Worm (Caenorhabditis elegans) whole organism, late embryonic: ENCODE results near the gene CD4.11.

Experiments used
- C08G9.2 ChIP-seq: sonication (generic microtip); optimal IDR thresholded peaks from 2 replicates; lab custom pipeline; 2016; ENCODE audit warnings: mild to moderate bottlenecking, missing genetic modification characterization, moderate library complexity, missing compliant biosample characterization
- F13H6.1 ChIP-seq: sonication (generic microtip); optimal IDR thresholded peaks from 2 replicates; lab custom pipeline; 2016; ENCODE audit warnings: missing genetic modification characterization, missing compliant biosample characterization
- K02D7.2 ChIP-seq: sonication (generic microtip); optimal IDR thresholded peaks from 2 replicates; lab custom pipeline; 2017; ENCODE audit warnings: mild to moderate bottlenecking, missing genetic modification characterization, missing compliant biosample characterization
- K09A11.1 ChIP-seq: sonication (generic microtip); optimal IDR thresholded peaks from 2 replicates; lab custom pipeline; 2017; ENCODE audit warnings: antibody characterized with exemption, mild to moderate bottlenecking, missing genetic modification characterization, missing compliant biosample characterization; ENCODE audit not compliant: insufficient read depth
- Y22D7AL.16 ChIP-seq: sonication (generic microtip); optimal IDR thresholded peaks from 2 replicates; lab custom pipeline; 2016; ENCODE audit warnings: missing genetic modification characterization, missing compliant biosample characterization
- ahr-1 ChIP-seq: sonication (generic microtip); optimal IDR thresholded peaks from 2 replicates; lab custom pipeline; 2016; ENCODE audit warnings: missing genetic modification characterization, missing compliant biosample characterization
- ceh-14 ChIP-seq: sonication (generic microtip); optimal IDR thresholded peaks from 2 replicates; lab custom pipeline; 2016; ENCODE audit warnings: missing genotype, missing genetic modification characterization, missing compliant biosample characterization
- ceh-19 ChIP-seq: fragments of 200-800 bp; sonication (Bioruptor generic); optimal IDR thresholded peaks from 2 replicates; lab custom pipeline; 2018; ENCODE audit warnings: mild to moderate bottlenecking, missing genetic modification characterization, missing compliant biosample characterization
- ceh-22 ChIP-seq: sonication (generic microtip); optimal IDR thresholded peaks from 2 replicates; lab custom pipeline; 2017; ENCODE audit warnings: missing biosample characterization, missing genetic modification characterization
- ceh-24 ChIP-seq: sonication (generic microtip); optimal IDR thresholded peaks from 2 replicates; lab custom pipeline; 2016; ENCODE audit warnings: mild to moderate bottlenecking, missing genetic modification characterization, missing compliant biosample characterization
- ceh-34 ChIP-seq: sonication (generic microtip); optimal IDR thresholded peaks from 2 replicates; lab custom pipeline; 2016; ENCODE audit warnings: mild to moderate bottlenecking, missing genetic modification characterization, missing compliant biosample characterization
- ceh-48 ChIP-seq: sonication (generic microtip); optimal IDR thresholded peaks from 2 replicates; lab custom pipeline; 2016; ENCODE audit warnings: missing genetic modification characterization, inconsistent platforms, missing compliant biosample characterization
- ceh-6 ChIP-seq: fragments of 200-800 bp; sonication (Bioruptor generic); optimal IDR thresholded peaks from 2 replicates; lab custom pipeline; 2018; ENCODE audit warnings: mild to moderate bottlenecking, missing genetic modification characterization, missing compliant biosample characterization
- dve-1 ChIP-seq: sonication (generic microtip); optimal IDR thresholded peaks from 2 replicates; lab custom pipeline; 2017; ENCODE audit warnings: antibody characterized with exemption, mild to moderate bottlenecking, missing genetic modification characterization, missing compliant biosample characterization
- elt-2 ChIP-seq: sonication (generic microtip); optimal IDR thresholded peaks from 2 replicates; lab custom pipeline; 2016; ENCODE audit warnings: missing genetic modification reagents, missing genetic modification characterization, missing compliant biosample characterization
- eyg-1 ChIP-seq: sonication (generic microtip); optimal IDR thresholded peaks from 2 replicates; lab custom pipeline; 2016; ENCODE audit warnings: missing genotype, missing genetic modification characterization, missing compliant biosample characterization
- fkh-10 ChIP-seq: fragments of 150-350 bp; optimal IDR thresholded peaks from 2 replicates; lab custom pipeline; 2014; ENCODE audit warnings: missing biosample characterization, missing genetic modification reagents, missing genetic modification characterization
- gmeb-2 ChIP-seq: sonication (generic microtip); optimal IDR thresholded peaks from 2 replicates; lab custom pipeline; 2016; ENCODE audit warnings: missing genetic modification characterization, inconsistent platforms, missing compliant biosample characterization
- hlh-13 ChIP-seq: fragments of 200-800 bp; sonication (Bioruptor generic); optimal IDR thresholded peaks from 2 replicates; lab custom pipeline; 2018; ENCODE audit warnings: mild to moderate bottlenecking, missing genetic modification characterization, missing compliant biosample characterization
- hlh-15 ChIP-seq: sonication (generic microtip); optimal IDR thresholded peaks from 2 replicates; lab custom pipeline; 2016; ENCODE audit warnings: missing genetic modification characterization, missing compliant biosample characterization
- hlh-30 ChIP-seq: sonication (generic microtip); optimal IDR thresholded peaks from 2 replicates; lab custom pipeline; 2017; ENCODE audit warnings: antibody characterized with exemption, missing genetic modification characterization, missing compliant biosample characterization; ENCODE audit not compliant: insufficient read depth
- hlh-6 ChIP-seq: sonication (generic microtip); optimal IDR thresholded peaks from 2 replicates; lab custom pipeline; 2016; ENCODE audit warnings: missing genotype, missing genetic modification characterization, missing compliant biosample characterization
- nfya-1 ChIP-seq: sonication (generic microtip); optimal IDR thresholded peaks from 2 replicates; lab custom pipeline; 2017; ENCODE audit warnings: missing genetic modification characterization, mild to moderate bottlenecking, missing compliant biosample characterization, antibody characterized with exemption, moderate library complexity
- npax-4 ChIP-seq: sonication (generic microtip); optimal IDR thresholded peaks from 2 replicates; lab custom pipeline; 2016; ENCODE audit warnings: missing genetic modification characterization, missing compliant biosample characterization
- pag-3 ChIP-seq: sonication (generic microtip); optimal IDR thresholded peaks from 2 replicates; lab custom pipeline; 2016; ENCODE audit warnings: missing compliant biosample characterization, missing genetic modification characterization, borderline replicate concordance
- pax-1 ChIP-seq: fragments of 150-350 bp; optimal IDR thresholded peaks from 2 replicates; lab custom pipeline; 2014; ENCODE audit warnings: missing biosample characterization, missing genetic modification characterization
- pha-4 ChIP-seq: fragments of 150-350 bp; optimal IDR thresholded peaks from 2 replicates; lab custom pipeline; 2018; ENCODE audit warnings: missing biosample characterization, missing genetic modification reagents, missing genetic modification characterization
- pqm-1 ChIP-seq: sonication (generic microtip); optimal IDR thresholded peaks from 2 replicates; lab custom pipeline; 2016; ENCODE audit warnings: missing genetic modification characterization, missing compliant biosample characterization
- pros-1 ChIP-seq: fragments of 150-350 bp; optimal IDR thresholded peaks from 2 replicates; lab custom pipeline; 2014; ENCODE audit warnings: missing biosample characterization, missing genetic modification reagents, missing genetic modification characterization
- rnt-1 ChIP-seq: sonication (generic microtip); optimal IDR thresholded peaks from 2 replicates; lab custom pipeline; 2016; ENCODE audit warnings: missing genetic modification characterization, missing compliant biosample characterization
- sdc-2 ChIP-seq: sonication (generic microtip); optimal IDR thresholded peaks from 2 replicates; lab custom pipeline; 2016; ENCODE audit warnings: missing genotype, missing genetic modification characterization, missing compliant biosample characterization
- sox-4 ChIP-seq: sonication (generic microtip); optimal IDR thresholded peaks from 2 replicates; lab custom pipeline; 2017; ENCODE audit warnings: mild to moderate bottlenecking, missing genetic modification characterization, inconsistent platforms, missing compliant biosample characterization
- syd-9 ChIP-seq: sonication (generic microtip); optimal IDR thresholded peaks from 2 replicates; lab custom pipeline; 2016; ENCODE audit warnings: mild to moderate bottlenecking, missing genetic modification characterization, moderate library complexity, missing compliant biosample characterization
- ttx-3 ChIP-seq: sonication (generic microtip); optimal IDR thresholded peaks from 2 replicates; lab custom pipeline; 2016; ENCODE audit warnings: missing genetic modification reagents, missing genetic modification characterization, missing compliant biosample characterization
- unc-3 ChIP-seq, 2 experiments: fragments of 200-800 bp in 1 of 2; sonication (Bioruptor generic) in 1 of 2; sonication (generic microtip) in 1 of 2; conservative IDR thresholded peaks in 1 of 2; optimal IDR thresholded peaks in 1 of 2; 2 replicates each; pipeline versions ENCODE4 v1.3.6 to Lab custom; 2016 to 2022; ENCODE audit warnings: missing compliant biosample characterization in 2 of 2, missing genetic modification characterization in 2 of 2, missing genetic modification reagents in 1 of 2
- unc-42 ChIP-seq: sonication (generic microtip); optimal IDR thresholded peaks from 2 replicates; lab custom pipeline; 2016; ENCODE audit warnings: missing genotype, missing genetic modification characterization, missing compliant biosample characterization
- unc-55 ChIP-seq: sonication (generic microtip); optimal IDR thresholded peaks from 2 replicates; lab custom pipeline; 2017; ENCODE audit warnings: missing biosample characterization, missing genetic modification reagents, missing genetic modification characterization
- zip-5 ChIP-seq: sonication (generic microtip); optimal IDR thresholded peaks from 2 replicates; lab custom pipeline; 2016; ENCODE audit warnings: missing genetic modification characterization, missing compliant biosample characterization

The CD4.11 gene

DNA sequence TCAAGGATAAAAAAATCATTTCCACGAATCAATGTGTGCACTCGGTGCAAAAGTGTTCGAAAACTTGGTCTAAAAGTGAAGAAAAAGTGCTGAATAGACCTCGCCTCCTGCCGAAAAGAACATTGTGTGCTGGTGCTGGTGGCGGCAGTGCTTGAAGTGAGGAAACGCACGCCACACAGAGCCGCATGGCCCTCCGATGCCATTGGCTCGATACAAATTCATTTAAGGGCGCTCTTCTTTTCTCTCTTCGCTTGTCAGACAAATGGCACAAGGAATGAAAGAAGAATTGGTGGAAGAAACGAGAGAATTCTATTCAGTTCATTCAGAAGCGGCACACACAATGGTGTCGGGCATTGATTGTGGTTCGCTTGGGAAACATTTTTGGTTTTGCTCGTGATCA lies 2.6 kb upstream of the CD4.11 start:
- TF ChIP-seq nfya-1 (peak; percentile 35), unc-42 (tag; lab: Kevin White, UChicago) (peak; percentile 82), rnt-1 (tag; lab: Kevin White, UChicago) (no peak)

DNA sequence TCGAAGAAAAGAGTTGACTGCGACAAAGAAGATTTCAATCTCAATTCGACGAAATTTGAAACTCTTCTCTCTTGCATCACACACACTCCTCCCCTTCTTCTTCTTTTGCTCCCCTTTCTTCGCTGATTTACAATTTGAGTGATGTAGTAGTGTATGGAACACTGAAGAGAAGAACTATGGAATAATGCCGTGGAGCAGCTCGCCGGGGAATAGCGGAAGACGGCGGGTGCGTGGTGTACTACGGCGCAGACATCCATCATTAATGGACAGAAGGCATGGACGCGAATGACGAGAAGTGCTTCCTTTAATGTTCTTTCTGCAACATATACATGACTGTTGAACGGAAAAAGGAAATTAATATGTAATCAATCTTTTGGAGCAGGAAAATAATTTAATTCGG lies 2.1 kb upstream of the CD4.11 start:
- TF ChIP-seq ceh-6 = no peak
- no peak for TF ChIP-seq fkh-10 (GFP tag; lab: Kevin White, UChicago)
- no peak for TF ChIP-seq rnt-1 (tag; lab: Kevin White, UChicago)
- TF ChIP-seq ceh-19 = no peak
- peak; percentile 46 for TF ChIP-seq unc-55 (GFP tag; lab: Kevin White, UChicago)

DNA sequence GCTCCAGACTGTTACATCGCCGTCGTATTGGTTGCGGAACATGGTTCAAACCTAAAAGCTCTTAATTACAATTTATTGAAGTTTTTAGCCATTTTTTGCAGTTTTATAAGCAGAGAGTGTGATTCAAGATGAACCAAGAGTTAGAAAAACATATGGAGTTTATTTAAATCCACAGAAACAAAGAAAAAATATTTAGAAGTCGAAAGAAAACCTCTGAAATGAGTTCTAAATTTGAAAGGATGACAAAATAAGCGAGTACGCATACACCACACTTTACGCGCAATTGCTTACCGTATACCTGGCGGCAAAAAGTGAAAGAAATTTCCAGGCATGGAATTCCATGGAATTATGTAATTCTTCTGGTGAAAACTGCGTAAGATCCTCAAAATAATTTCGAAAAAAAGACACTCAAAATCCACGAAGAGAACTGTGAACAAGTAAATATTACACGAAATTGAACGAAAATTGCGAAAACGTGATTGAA lies 598 bp upstream of the CD4.11 start, which contains the start of gene pas-6:
TSS of gene pas-6 (minus strand) at position 51 of the 484 bp plus-strand sequence.
- no peak for TF ChIP-seq hlh-13 (GFP tag; lab: Kevin White, UChicago)
- peak; percentile 13 for TF ChIP-seq nfya-1
- TF ChIP-seq, all 69 proteins: peak for 1

DNA sequence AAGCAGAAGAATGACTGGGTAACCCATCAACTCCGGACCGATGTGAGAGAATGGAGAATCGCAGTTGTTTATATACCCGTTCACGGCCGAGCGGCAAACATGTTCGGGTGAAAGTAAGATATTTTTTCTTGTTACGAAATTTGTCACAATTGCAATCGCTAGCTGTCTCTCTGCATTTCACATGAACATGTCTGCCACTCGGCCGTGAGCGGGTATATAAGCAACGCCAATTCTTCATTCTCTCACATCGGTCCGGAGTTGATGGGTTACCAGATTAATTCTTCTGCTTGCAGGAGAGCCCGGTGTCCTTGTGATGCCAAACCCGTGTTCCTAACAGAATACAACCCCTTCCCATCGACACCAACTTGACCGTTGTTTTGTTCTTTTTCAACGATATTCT lies 2.1 kb downstream of the CD4.11 start:
- no peak for TF ChIP-seq zip-5
- TF ChIP-seq unc-55 (GFP tag; lab: Kevin White, UChicago) = no peak
- no peak for TF ChIP-seq hlh-15 (tag; lab: Kevin White, UChicago)
- TF ChIP-seq hlh-13 (GFP tag; lab: Kevin White, UChicago) = no peak
- no peak for TF ChIP-seq pha-4 (tag; lab: Kevin White, UChicago)
- TF ChIP-seq ceh-22 (tag; lab: Kevin White, UChicago) = no peak
- TF ChIP-seq hlh-30 (tag; lab: Kevin White, UChicago) = no peak
- TF ChIP-seq sox-4 = no peak
- no peak for TF ChIP-seq ceh-48 (tag; lab: Kevin White, UChicago)

DNA sequence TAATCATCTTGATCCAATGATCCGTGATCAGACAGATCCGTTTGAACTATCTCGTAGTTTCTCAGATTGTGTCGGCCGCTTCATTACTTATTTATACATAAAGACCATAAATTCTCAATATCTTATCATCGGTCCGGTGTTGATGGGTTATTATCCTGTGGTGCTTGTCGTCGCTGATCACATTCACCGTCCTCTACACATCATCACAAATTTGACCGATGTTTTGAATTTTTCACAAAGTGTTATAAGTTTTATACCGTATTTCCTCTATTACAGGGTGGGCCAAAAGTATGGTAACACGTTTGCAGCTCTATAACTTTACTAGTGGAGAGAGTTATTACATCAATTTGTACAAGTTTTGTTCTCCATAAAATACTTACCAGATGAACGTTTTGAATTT lies 3.0 kb downstream of the CD4.11 start:
- TF ChIP-seq pha-4 (tag; lab: Kevin White, UChicago) (no peak), ceh-24 (tag; lab: Kevin White, UChicago) (no peak), hlh-6 (no peak), dve-1 (tag; lab: Kevin White, UChicago) (no peak), nfya-1 (no peak), F13H6.1 (tag; lab: Kevin White, UChicago) (no peak), hlh-30 (tag; lab: Kevin White, UChicago) (no peak)

DNA sequence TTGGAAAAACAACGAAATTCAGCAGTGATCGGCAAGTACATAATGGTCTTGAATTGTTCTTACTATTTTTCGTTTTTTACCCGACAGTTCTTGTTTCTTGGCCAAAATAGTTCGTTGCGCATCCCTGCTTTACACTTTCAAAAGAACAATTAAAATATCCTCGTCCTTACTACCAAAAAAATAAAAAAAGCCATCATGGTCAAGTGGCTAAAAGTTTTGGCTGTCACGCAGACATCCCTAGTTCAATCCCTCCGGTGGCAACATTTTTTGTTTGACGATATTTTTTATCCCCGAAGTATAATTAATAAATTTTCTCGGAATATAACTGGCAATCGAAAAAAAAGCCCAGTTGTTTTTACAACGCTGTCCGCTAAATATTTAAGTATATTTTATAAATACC lies 7.0 kb downstream of the CD4.11 start:
- TF ChIP-seq unc-3 (GFP tag; conservative IDR thresholded peaks at IDR 0.05; lab: Robert Waterston, UW) (no peak), unc-3 (tag; optimal IDR thresholded peaks at IDR 0.05; lab: Kevin White, UChicago) (no peak), C08G9.2 (tag; lab: Kevin White, UChicago) (no peak), ahr-1 (tag; lab: Kevin White, UChicago) (no peak), npax-4 (tag; lab: Kevin White, UChicago) (no peak), elt-2 (tag; lab: Kevin White, UChicago) (no peak), pros-1 (tag; lab: Kevin White, UChicago) (no peak), pag-3 (tag; lab: Kevin White, UChicago) (no peak), K02D7.2 (tag; lab: Kevin White, UChicago) (no peak)

DNA sequence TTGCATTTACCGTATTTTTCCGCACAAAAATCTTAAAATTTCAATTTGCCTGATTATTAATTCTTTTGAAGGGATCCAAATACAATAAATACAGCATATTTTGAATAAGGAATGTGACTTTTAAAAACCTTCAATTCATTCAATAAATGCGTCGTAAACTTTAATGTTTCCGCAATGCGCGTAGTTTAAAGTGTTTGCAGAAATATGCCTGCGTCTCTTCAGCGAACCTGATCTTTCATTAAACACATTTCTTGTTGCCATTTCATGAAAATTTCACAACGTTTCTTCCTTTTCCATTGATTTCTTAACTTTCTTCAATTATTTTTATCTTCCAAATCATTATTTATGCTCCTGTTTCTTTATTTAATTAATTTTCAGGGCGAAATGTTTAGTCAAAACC lies 7.4 kb downstream of the CD4.11 start, which contains the start of gene vps-37:
TSS of gene vps-37 (plus strand) at position 378 of the 400 bp plus-strand sequence.
- no peak for TF ChIP-seq K09A11.1 (tag; lab: Kevin White, UChicago)
- no peak for TF ChIP-seq gmeb-2 (tag; lab: Kevin White, UChicago)
- TF ChIP-seq F13H6.1 (tag; lab: Kevin White, UChicago) = no peak
- TF ChIP-seq syd-9 (tag; lab: Kevin White, UChicago) = no peak
- peak; percentile 61 for TF ChIP-seq pax-1
- peak; percentile 3 for TF ChIP-seq zip-5
- TF ChIP-seq pqm-1 = no peak
- no peak for TF ChIP-seq sdc-2
- TF ChIP-seq ceh-34 (tag; lab: Kevin White, UChicago) = peak; percentile 8
- TF ChIP-seq elt-2 (tag; lab: Kevin White, UChicago) = peak; percentile 27
- peak; percentile 59 for TF ChIP-seq nfya-1
- no peak for TF ChIP-seq ttx-3 (tag; lab: Kevin White, UChicago)
- TF ChIP-seq ceh-14 (tag; lab: Kevin White, UChicago) = peak; percentile 36
- no peak for TF ChIP-seq Y22D7AL.16 (tag; lab: Kevin White, UChicago)
- TF ChIP-seq hlh-6 = no peak
- TF ChIP-seq hlh-13 (GFP tag; lab: Kevin White, UChicago) = no peak
- peak; percentile 57 for TF ChIP-seq unc-55 (GFP tag; lab: Kevin White, UChicago)
- no peak for TF ChIP-seq eyg-1 (tag; lab: Kevin White, UChicago)
- no peak for TF ChIP-seq ceh-19
